Worm (Caenorhabditis elegans): ENCODE data around the gene C42D8.9.

DNA sequence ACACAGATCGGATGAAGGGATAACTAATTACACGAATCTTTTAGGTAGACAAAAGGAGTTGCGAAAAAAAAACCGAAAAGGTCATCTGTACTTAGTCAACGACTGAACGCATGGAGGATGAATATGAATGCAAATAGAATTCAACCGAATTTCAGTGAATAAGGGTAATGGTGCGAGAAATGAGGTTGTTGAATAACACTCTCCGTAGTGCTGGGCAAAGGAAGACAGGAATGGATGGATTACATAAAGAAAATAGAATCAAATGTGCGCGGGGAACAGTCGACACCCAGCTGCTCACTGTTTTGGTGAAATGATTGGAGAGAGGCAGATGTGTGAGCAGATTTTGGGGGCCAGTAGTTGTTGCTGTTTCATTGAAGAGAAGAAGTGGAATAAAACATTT lies 17.4 kb upstream of the C42D8.9 start:
- TF ChIP-seq W03F9.2 (tag; optimal IDR thresholded peaks at IDR 0.05) (no peak), him-1 (tag; optimal IDR thresholded peaks at IDR 0.05) (no peak)

Data from whole organism, L4/young adult.